Fruit fly (Drosophila melanogaster) whole organism, adult: ENCODE data around the gene Dlip2.

Experiments used
- bab1 ChIP-seq: fragments of 200-800 bp; sonication (Bioruptor generic); optimal IDR thresholded peaks from 3 replicates; lab custom pipeline; 2019; ENCODE audit warnings: missing biosample characterization, mild to moderate bottlenecking, missing genetic modification characterization, moderate library complexity
- cic ChIP-seq: fragments of 200-800 bp; sonication (Bioruptor generic); optimal IDR thresholded peaks from 2 replicates; lab custom pipeline; 2017; ENCODE audit warnings: missing biosample characterization, mild to moderate bottlenecking, missing genetic modification characterization, moderate library complexity
- cnc ChIP-seq, 2 experiments: fragments of >200 bp; optimal IDR thresholded peaks; 2 replicates each; lab custom pipeline; 2017
- toe ChIP-seq: fragments of 200-800 bp; sonication (Bioruptor generic); optimal IDR thresholded peaks from 2 replicates; lab custom pipeline; 2016; ENCODE audit warnings: missing biosample characterization, missing genetic modification characterization

DNA sequence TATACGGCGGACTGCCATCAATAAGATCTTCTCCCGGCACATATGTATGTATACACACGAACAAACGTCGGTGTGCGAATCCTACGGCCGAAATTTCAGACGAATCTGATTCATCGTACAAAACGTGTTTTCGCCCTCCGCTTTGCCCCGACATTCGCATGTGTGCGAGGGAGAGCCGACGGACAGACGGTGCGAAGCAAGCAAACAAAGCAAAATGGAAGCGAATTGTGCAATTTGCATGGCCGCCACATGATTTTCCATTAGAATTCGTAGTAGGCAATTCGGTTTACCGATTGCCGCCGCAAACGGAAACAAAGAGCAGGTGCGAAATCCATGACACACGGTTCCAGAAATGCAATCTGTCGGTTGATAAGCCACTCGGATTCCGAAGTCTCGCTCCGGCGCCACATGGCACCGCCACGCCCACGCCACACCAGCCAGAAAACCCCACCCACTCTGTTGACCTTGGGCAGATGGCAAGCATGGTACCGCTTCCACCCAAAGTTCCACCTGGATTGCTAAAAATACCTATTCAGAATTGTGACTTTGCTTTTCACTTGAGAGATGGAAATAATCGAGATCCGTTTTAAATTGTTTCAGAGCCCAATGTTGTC is 4.5 kb upstream of the Dlip2 start:
- TF ChIP-seq toe (no peak), bab1 (GFP tag; lab: Kevin White, UChicago) (no peak), cic (GFP tag; lab: Kevin White, UChicago) (peak; percentile 40), cnc (optimal IDR thresholded peaks at IDR 0.05; lab: Kevin White, UChicago) (no peak)
